Worm (Caenorhabditis elegans) whole organism, early embryonic: ENCODE measurements around the gene fbxb-82.

Experiments
- B0310.2 ChIP-seq: sonication (generic microtip); optimal IDR thresholded peaks from 2 replicates; lab custom pipeline; 2016; ENCODE audit warnings: mild to moderate bottlenecking, missing genetic modification characterization, missing compliant biosample characterization
- F13C5.2 ChIP-seq: sonication (generic microtip); optimal IDR thresholded peaks from 2 replicates; lab custom pipeline; 2017; ENCODE audit warnings: mild to moderate bottlenecking, missing genetic modification characterization, inconsistent platforms, missing compliant biosample characterization
- aly-1 ChIP-seq: sonication (generic microtip); optimal IDR thresholded peaks from 2 replicates; lab custom pipeline; 2016; ENCODE audit warnings: missing genetic modification characterization, missing compliant biosample characterization
- ama-1 ChIP-seq: fragments of 150-350 bp; optimal IDR thresholded peaks from 2 replicates; lab custom pipeline; 2014
- ceh-13 ChIP-seq: fragments of 200-800 bp; sonication (Bioruptor generic); optimal IDR thresholded peaks from 2 replicates; lab custom pipeline; 2018; ENCODE audit warnings: mild to moderate bottlenecking, missing genetic modification characterization, missing compliant biosample characterization
- ceh-36 ChIP-seq: sonication (generic microtip); optimal IDR thresholded peaks from 2 replicates; lab custom pipeline; 2016; ENCODE audit warnings: missing genetic modification characterization, inconsistent platforms, missing compliant biosample characterization
- ets-7 ChIP-seq: sonication (generic microtip); optimal IDR thresholded peaks from 2 replicates; lab custom pipeline; 2016; ENCODE audit warnings: missing genotype, missing genetic modification characterization, missing compliant biosample characterization
- flt-1 ChIP-seq: fragments of 200-800 bp; sonication (Bioruptor generic); IDR thresholded peaks from 2 replicates; pipeline ENCODE4 v1.3.6; 2022; ENCODE audit warnings: missing genetic modification characterization, missing compliant biosample characterization
- hmbx-1 ChIP-seq: sonication (generic microtip); optimal IDR thresholded peaks from 2 replicates; lab custom pipeline; 2016; ENCODE audit warnings: mild to moderate bottlenecking, missing genetic modification characterization, missing compliant biosample characterization
- hmg-4 ChIP-seq: fragments of 200-800 bp; sonication (Bioruptor generic); optimal IDR thresholded peaks from 2 replicates; lab custom pipeline; 2018; ENCODE audit warnings: mild to moderate bottlenecking, missing genetic modification characterization, missing compliant biosample characterization
- hnd-1 ChIP-seq: sonication (generic microtip); optimal IDR thresholded peaks from 2 replicates; lab custom pipeline; 2016; ENCODE audit warnings: missing genetic modification characterization, missing compliant biosample characterization
- pes-1 ChIP-seq: fragments of 200-800 bp; sonication (Bioruptor generic); IDR thresholded peaks from 2 replicates; pipeline ENCODE4 v1.3.6; 2022; ENCODE audit warnings: missing genetic modification reagents, missing genetic modification characterization, missing compliant biosample characterization
- scrt-1 ChIP-seq: fragments of 200-800 bp; sonication (Bioruptor generic); IDR thresholded peaks from 2 replicates; pipeline ENCODE4 v1.3.6; 2022; ENCODE audit warnings: missing genetic modification characterization, missing compliant biosample characterization
- sea-1 ChIP-seq: fragments of 200-800 bp; sonication (Bioruptor generic); conservative IDR thresholded peaks from 2 replicates; pipeline ENCODE4 v1.3.6; 2022; ENCODE audit warnings: missing genetic modification characterization, missing compliant biosample characterization
- tbx-11 ChIP-seq: fragments of 200-800 bp; sonication (Bioruptor generic); IDR thresholded peaks from 2 replicates; pipeline ENCODE4 v1.3.6; 2022; ENCODE audit warnings: missing genetic modification characterization, missing compliant biosample characterization
- tbx-37 ChIP-seq: fragments of 200-800 bp; sonication (Bioruptor generic); conservative IDR thresholded peaks from 2 replicates; pipeline ENCODE4 v1.3.6; 2022; ENCODE audit warnings: missing genetic modification reagents, missing genetic modification characterization, missing compliant biosample characterization
- tra-4 ChIP-seq: sonication (generic microtip); optimal IDR thresholded peaks from 2 replicates; lab custom pipeline; 2017; ENCODE audit warnings: missing genetic modification characterization, missing compliant biosample characterization

fbxb-82 gene

ce11 chrIII:143121-143520 lies at the start of gene fbxb-82:
TSS of gene fbxb-82 (minus strand) at chrIII:143221.
- no peak for TF ChIP-seq hmg-4 (GFP tag; lab: Kevin White, UChicago)
- no peak for TF ChIP-seq ama-1 (lab: Kevin White, UChicago)
- no peak for TF ChIP-seq hmbx-1 (tag; lab: Kevin White, UChicago)
- TF ChIP-seq ceh-13 (GFP tag; lab: Kevin White, UChicago): no peak
- TF ChIP-seq tra-4 (tag; lab: Kevin White, UChicago): no peak
- TF ChIP-seq hnd-1 (tag; lab: Kevin White, UChicago): no peak
- no peak for TF ChIP-seq ceh-36
- no peak for TF ChIP-seq ets-7 (tag; lab: Kevin White, UChicago)
- TF ChIP-seq F13C5.2: no peak
- no peak for TF ChIP-seq tbx-11
- no peak for TF ChIP-seq scrt-1
- no peak for TF ChIP-seq sea-1
- TF ChIP-seq pes-1 (GFP tag; lab: Robert Waterston, UW): no peak
- no peak for TF ChIP-seq tbx-37 (GFP tag; lab: Robert Waterston, UW)
- no peak for TF ChIP-seq aly-1 (tag; lab: Kevin White, UChicago)
- no peak for TF ChIP-seq flt-1 (GFP tag; lab: Robert Waterston, UW)

- TF ChIP-seq pes-1 (GFP tag; lab: Robert Waterston, UW) (no peak), hnd-1 (tag; lab: Kevin White, UChicago) (no peak), hmg-4 (GFP tag; lab: Kevin White, UChicago) (no peak), ets-7 (tag; lab: Kevin White, UChicago) (no peak), tra-4 (tag; lab: Kevin White, UChicago) (no peak), aly-1 (tag; lab: Kevin White, UChicago) (no peak), ceh-36 (no peak), ceh-13 (GFP tag; lab: Kevin White, UChicago) (no peak), flt-1 (GFP tag; lab: Robert Waterston, UW) (no peak), F13C5.2 (no peak), tbx-37 (GFP tag; lab: Robert Waterston, UW) (no peak), ama-1 (lab: Kevin White, UChicago) (no peak), tbx-11 (no peak), B0310.2 (tag; lab: Kevin White, UChicago) (no peak), sea-1 (no peak), scrt-1 (no peak), hmbx-1 (tag; lab: Kevin White, UChicago) (no peak)
Measured at ce11 chrIII:191803-192202, 48.8 kb upstream of the fbxb-82 start, which contains the start of gene sec-20. TSS of gene sec-20 (plus strand) at chrIII:192103.

ce11 chrIII:190686-191085 lies 47.7 kb upstream of the fbxb-82 start, which contains the start of gene cox-17:
TSS of gene cox-17 (plus strand) at chrIII:190986.
- no peak for TF ChIP-seq ama-1 (lab: Kevin White, UChicago)
- no peak for TF ChIP-seq ceh-36
- no peak for TF ChIP-seq tra-4 (tag; lab: Kevin White, UChicago)

ce11 chrIII:189280-189679 lies 46.3 kb upstream of the fbxb-82 start:
- TF ChIP-seq ama-1 (lab: Kevin White, UChicago): no peak
- TF ChIP-seq tra-4 (tag; lab: Kevin White, UChicago): no peak
- TF ChIP-seq hmbx-1 (tag; lab: Kevin White, UChicago): no peak
- no peak for TF ChIP-seq sea-1
- no peak for TF ChIP-seq ceh-36

- TF ChIP-seq F13C5.2: no peak
- no peak for TF ChIP-seq flt-1 (GFP tag; lab: Robert Waterston, UW)
- no peak for TF ChIP-seq ceh-13 (GFP tag; lab: Kevin White, UChicago)
- TF ChIP-seq tbx-11: no peak
- no peak for TF ChIP-seq pes-1 (GFP tag; lab: Robert Waterston, UW)
- TF ChIP-seq scrt-1: no peak
- TF ChIP-seq tbx-37 (GFP tag; lab: Robert Waterston, UW): no peak
- TF ChIP-seq ceh-36: no peak
- no peak for TF ChIP-seq ama-1 (lab: Kevin White, UChicago)
- no peak for TF ChIP-seq ets-7 (tag; lab: Kevin White, UChicago)
- no peak for TF ChIP-seq hmbx-1 (tag; lab: Kevin White, UChicago)
- no peak for TF ChIP-seq aly-1 (tag; lab: Kevin White, UChicago)
- TF ChIP-seq hmg-4 (GFP tag; lab: Kevin White, UChicago): no peak
- TF ChIP-seq sea-1: no peak
- no peak for TF ChIP-seq B0310.2 (tag; lab: Kevin White, UChicago)
- TF ChIP-seq hnd-1 (tag; lab: Kevin White, UChicago): no peak
- TF ChIP-seq tra-4 (tag; lab: Kevin White, UChicago): no peak
Measured at ce11 chrIII:188426-188888, 45.4 kb upstream of the fbxb-82 start, which contains the start of gene ubc-20. TSS of gene ubc-20 (plus strand) at chrIII:188838.

ce11 chrIII:187829-188228 lies 44.8 kb upstream of the fbxb-82 start, which contains the start of gene mxl-2:
TSS of gene mxl-2 (minus strand) at chrIII:188131.
- TF ChIP-seq scrt-1 (no peak), ama-1 (lab: Kevin White, UChicago) (no peak), sea-1 (no peak), ceh-13 (GFP tag; lab: Kevin White, UChicago) (no peak), tbx-37 (GFP tag; lab: Robert Waterston, UW) (no peak), tra-4 (tag; lab: Kevin White, UChicago) (no peak), B0310.2 (tag; lab: Kevin White, UChicago) (no peak), hmbx-1 (tag; lab: Kevin White, UChicago) (no peak), aly-1 (tag; lab: Kevin White, UChicago) (no peak), pes-1 (GFP tag; lab: Robert Waterston, UW) (no peak)

ce11 chrIII:184335-184734 lies 41.3 kb upstream of the fbxb-82 start:
- no peak for TF ChIP-seq scrt-1
- TF ChIP-seq flt-1 (GFP tag; lab: Robert Waterston, UW): no peak
- no peak for TF ChIP-seq ceh-36
- no peak for TF ChIP-seq aly-1 (tag; lab: Kevin White, UChicago)
- no peak for TF ChIP-seq F13C5.2
- no peak for TF ChIP-seq sea-1
- no peak for TF ChIP-seq B0310.2 (tag; lab: Kevin White, UChicago)
- no peak for TF ChIP-seq pes-1 (GFP tag; lab: Robert Waterston, UW)
- TF ChIP-seq hmbx-1 (tag; lab: Kevin White, UChicago): no peak
- no peak for TF ChIP-seq hnd-1 (tag; lab: Kevin White, UChicago)
- no peak for TF ChIP-seq tbx-37 (GFP tag; lab: Robert Waterston, UW)
- TF ChIP-seq ets-7 (tag; lab: Kevin White, UChicago): no peak
- no peak for TF ChIP-seq tbx-11
- no peak for TF ChIP-seq tra-4 (tag; lab: Kevin White, UChicago)
- TF ChIP-seq ceh-13 (GFP tag; lab: Kevin White, UChicago): no peak
- TF ChIP-seq ama-1 (lab: Kevin White, UChicago): no peak
